Worm (Caenorhabditis elegans) whole organism, L3 larva: ENCODE data around the gene hum-2.
A peak's percentile ranks its signal among the peaks of the same experiment; 100 is the strongest.

Experiments
- R02D3.7 ChIP-seq: fragments of 150-350 bp; optimal IDR thresholded peaks from 2 replicates; lab custom pipeline; 2014; ENCODE audit warnings: missing biosample characterization, missing genetic modification characterization
- aly-2 ChIP-seq: fragments of 150-350 bp; optimal IDR thresholded peaks from 2 replicates; lab custom pipeline; 2014; ENCODE audit warnings: missing biosample characterization, missing genetic modification characterization
- ama-1 ChIP-seq: fragments of 150-350 bp; optimal IDR thresholded peaks from 2 replicates; lab custom pipeline; 2018
- ceh-28 ChIP-seq: fragments of 150-350 bp; optimal IDR thresholded peaks from 2 replicates; lab custom pipeline; 2014; ENCODE audit warnings: missing biosample characterization, missing genetic modification reagents, missing genetic modification characterization
- ceh-9 ChIP-seq: sonication (generic microtip); optimal IDR thresholded peaks from 2 replicates; lab custom pipeline; 2018; ENCODE audit warnings: missing biosample characterization, missing genetic modification characterization
- daf-12 ChIP-seq: fragments of 150-350 bp; optimal IDR thresholded peaks from 2 replicates; lab custom pipeline; 2014; ENCODE audit warnings: missing biosample characterization, missing genetic modification reagents, missing genetic modification characterization
- egl-5 ChIP-seq: fragments of 150-350 bp; optimal IDR thresholded peaks from 2 replicates; lab custom pipeline; 2017; ENCODE audit warnings: missing biosample characterization, missing genetic modification reagents, missing genetic modification characterization, inconsistent platforms
- elt-1 ChIP-seq: fragments of 150-350 bp; optimal IDR thresholded peaks from 2 replicates; lab custom pipeline; 2014; ENCODE audit warnings: missing biosample characterization, missing genetic modification characterization
- elt-2 ChIP-seq: sonication (generic microtip); optimal IDR thresholded peaks from 2 replicates; lab custom pipeline; 2016; ENCODE audit warnings: missing genetic modification reagents, mild to moderate bottlenecking, missing genetic modification characterization, missing compliant biosample characterization
- elt-3 ChIP-seq, 3 experiments: fragments of 150-350 bp in 1 of 3; sonication (generic microtip) in 2 of 3; optimal IDR thresholded peaks; 2 replicates in 2 of 3; 4 replicates in 1 of 3; lab custom pipeline; 2014 to 2017; ENCODE audit warnings: missing biosample characterization in 3 of 3, missing genetic modification characterization in 3 of 3
- eor-1 ChIP-seq, 2 experiments: fragments of 150-350 bp; optimal IDR thresholded peaks; 2 replicates each; lab custom pipeline; 2014 to 2018; ENCODE audit warnings: missing biosample characterization in 2 of 2, missing genetic modification characterization in 2 of 2
- fkh-10 ChIP-seq: sonication (generic microtip); optimal IDR thresholded peaks from 2 replicates; lab custom pipeline; 2017; ENCODE audit warnings: missing biosample characterization, missing genetic modification reagents, missing genetic modification characterization
- fos-1 ChIP-seq: fragments of 150-350 bp; optimal IDR thresholded peaks from 2 replicates; lab custom pipeline; 2014; ENCODE audit warnings: missing biosample characterization, missing genetic modification characterization
- jun-1 ChIP-seq: fragments of 150-350 bp; optimal IDR thresholded peaks from 2 replicates; lab custom pipeline; 2014; ENCODE audit warnings: missing biosample characterization, missing genetic modification reagents, missing genetic modification characterization
- lin-15B ChIP-seq: fragments of 150-350 bp; optimal IDR thresholded peaks from 2 replicates; lab custom pipeline; 2014; ENCODE audit warnings: missing biosample characterization, missing genetic modification characterization
- lsy-12 ChIP-seq: sonication (generic microtip); optimal IDR thresholded peaks from 2 replicates; lab custom pipeline; 2016; ENCODE audit warnings: mild to moderate bottlenecking, missing genetic modification characterization, missing compliant biosample characterization
- nfya-1 ChIP-seq: sonication (generic microtip); optimal IDR thresholded peaks from 2 replicates; lab custom pipeline; 2017; ENCODE audit warnings: missing genetic modification characterization, mild to moderate bottlenecking, missing compliant biosample characterization, antibody characterized with exemption, moderate library complexity; ENCODE audit not compliant: insufficient read depth
- nhr-11 ChIP-seq: fragments of 150-350 bp; optimal IDR thresholded peaks from 2 replicates; lab custom pipeline; 2014; ENCODE audit warnings: missing biosample characterization, missing genetic modification characterization
- nhr-12 ChIP-seq: fragments of 150-350 bp; optimal IDR thresholded peaks from 2 replicates; lab custom pipeline; 2014; ENCODE audit warnings: missing biosample characterization, missing genetic modification characterization
- nhr-23 ChIP-seq: fragments of 150-350 bp; optimal IDR thresholded peaks from 2 replicates; lab custom pipeline; 2014; ENCODE audit warnings: missing biosample characterization, missing genetic modification reagents, missing genetic modification characterization
- nhr-237 ChIP-seq: fragments of 150-350 bp; optimal IDR thresholded peaks from 2 replicates; lab custom pipeline; 2014; ENCODE audit warnings: missing biosample characterization, missing genetic modification characterization
- nhr-67 ChIP-seq: fragments of 150-350 bp; optimal IDR thresholded peaks from 2 replicates; lab custom pipeline; 2014; ENCODE audit warnings: missing biosample characterization, missing genetic modification characterization
- nhr-76 ChIP-seq: fragments of 150-350 bp; sonication (generic microtip); optimal IDR thresholded peaks from 5 replicates; lab custom pipeline; 2014; ENCODE audit warnings: missing biosample characterization, missing genetic modification characterization
- pqm-1 ChIP-seq: fragments of 150-350 bp; optimal IDR thresholded peaks from 2 replicates; lab custom pipeline; 2017; ENCODE audit warnings: missing biosample characterization, missing genetic modification characterization, inconsistent platforms
- sea-2 ChIP-seq: fragments of 150-350 bp; sonication (generic microtip); optimal IDR thresholded peaks from 4 replicates; lab custom pipeline; 2014; ENCODE audit warnings: missing biosample characterization, missing genetic modification reagents, missing genetic modification characterization
- skn-1 ChIP-seq: fragments of 150-350 bp; optimal IDR thresholded peaks from 2 replicates; lab custom pipeline; 2014; ENCODE audit warnings: missing biosample characterization, missing genetic modification characterization
- snpc-4 ChIP-seq: fragments of 150-350 bp; optimal IDR thresholded peaks from 2 replicates; lab custom pipeline; 2014; ENCODE audit warnings: missing biosample characterization, missing genetic modification characterization
- unc-39 ChIP-seq: sonication (generic microtip); optimal IDR thresholded peaks from 4 replicates; lab custom pipeline; 2017; ENCODE audit warnings: missing biosample characterization, missing genetic modification characterization
- zag-1 ChIP-seq: fragments of 150-350 bp; optimal IDR thresholded peaks from 2 replicates; lab custom pipeline; 2014; ENCODE audit warnings: missing biosample characterization, missing genetic modification characterization
- ztf-11 ChIP-seq: fragments of 150-350 bp; optimal IDR thresholded peaks from 2 replicates; lab custom pipeline; 2014; ENCODE audit warnings: missing biosample characterization, missing genetic modification characterization

Gene hum-2

ce11 chrV:9352947-9353346 lies 33.0 kb upstream of the hum-2 start, which contains the start of gene srx-46:
TSS of gene srx-46 (plus strand) at chrV:9353247.
- no peak for TF ChIP-seq elt-3 (tag; optimal IDR thresholded peaks at IDR 0.05; lab: Kevin White, UChicago)
- no peak for TF ChIP-seq elt-1
- no peak for TF ChIP-seq nfya-1 (tag; lab: Kevin White, UChicago)
- no peak for TF ChIP-seq lin-15B
- no peak for TF ChIP-seq ztf-11 (tag; lab: Kevin White, UChicago)
- no peak for TF ChIP-seq nhr-67

DNA sequence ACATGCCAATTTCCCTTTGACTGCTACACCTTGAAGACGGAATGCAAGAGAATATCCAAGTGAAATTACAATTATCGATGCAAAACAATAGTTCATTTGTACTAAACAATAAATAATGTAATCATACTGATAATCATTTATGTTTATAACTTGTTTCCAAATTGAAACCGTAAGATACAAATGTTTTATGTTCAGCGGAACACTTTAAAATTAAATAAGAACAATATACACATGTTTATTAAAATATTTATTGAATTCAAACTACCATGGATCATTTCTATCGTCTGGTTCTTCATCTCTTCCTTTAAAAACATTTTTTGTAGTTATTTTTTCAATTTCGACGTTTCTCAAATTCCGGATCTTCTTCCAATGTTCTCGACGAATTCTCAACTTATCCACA lies 30.6 kb upstream of the hum-2 start, which contains the start of gene ttr-40:
TSS of gene ttr-40 (minus strand) at position 101 of the 400 bp plus-strand sequence.
- TF ChIP-seq unc-39 (tag; lab: Kevin White, UChicago) (no peak), fos-1 (tag; lab: Kevin White, UChicago) (no peak), nhr-11 (tag; lab: Kevin White, UChicago) (no peak), fkh-10 (no peak), R02D3.7 (tag; lab: Kevin White, UChicago) (no peak), ceh-28 (tag; lab: Kevin White, UChicago) (no peak), nfya-1 (tag; lab: Kevin White, UChicago) (no peak), sea-2 (GFP tag; lab: Kevin White, UChicago) (no peak), nhr-12 (no peak), snpc-4 (tag; lab: Kevin White, UChicago) (no peak), eor-1 (tag; optimal IDR thresholded peaks at IDR 0.05; lab: Kevin White, UChicago) (no peak), zag-1 (tag; lab: Kevin White, UChicago) (no peak), jun-1 (tag; lab: Kevin White, UChicago) (no peak), ama-1 (lab: Kevin White, UChicago) (no peak), pqm-1 (no peak), nhr-76 (tag; lab: Kevin White, UChicago) (no peak), nhr-23 (tag; lab: Kevin White, UChicago) (no peak), aly-2 (tag; lab: Kevin White, UChicago) (no peak)
- TF ChIP-seq, all 47 proteins: peak for 0

DNA sequence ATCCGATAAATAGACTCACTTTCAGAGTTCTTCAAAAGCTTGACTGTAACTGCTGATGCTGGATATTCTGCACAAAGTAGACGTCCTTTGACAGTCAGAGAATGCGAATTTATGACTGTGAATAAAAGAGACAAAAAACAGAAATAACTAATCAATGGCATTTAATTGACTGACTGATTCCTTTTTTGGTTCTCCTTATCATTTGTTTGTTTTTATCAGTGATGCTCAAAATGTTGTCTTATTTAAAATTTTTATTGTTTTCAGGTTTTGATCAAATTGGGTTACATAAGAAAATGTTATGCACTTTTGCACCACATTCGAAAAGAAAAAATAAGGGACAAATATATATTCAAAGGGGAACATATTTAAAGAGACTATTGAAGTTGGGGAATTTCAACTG lies 29.6 kb upstream of the hum-2 start, which contains the start of gene ttr-49:
TSS of gene ttr-49 (minus strand) at position 171 of the 400 bp plus-strand sequence.
- TF ChIP-seq nhr-237 (no peak), pqm-1 (peak; percentile 24), elt-2 (peak; percentile 64)

- TF ChIP-seq daf-12 (no peak), lsy-12 (tag; lab: Kevin White, UChicago) (no peak), jun-1 (tag; lab: Kevin White, UChicago) (no peak), ztf-11 (tag; lab: Kevin White, UChicago) (no peak), ceh-9 (no peak)
- TF ChIP-seq, all 47 proteins: peak for 0
Measured at ce11 chrV:9359674-9360073, 26.3 kb upstream of the hum-2 start, which contains the start of gene gpa-3. TSS of gene gpa-3 (minus strand) at chrV:9359774.

DNA sequence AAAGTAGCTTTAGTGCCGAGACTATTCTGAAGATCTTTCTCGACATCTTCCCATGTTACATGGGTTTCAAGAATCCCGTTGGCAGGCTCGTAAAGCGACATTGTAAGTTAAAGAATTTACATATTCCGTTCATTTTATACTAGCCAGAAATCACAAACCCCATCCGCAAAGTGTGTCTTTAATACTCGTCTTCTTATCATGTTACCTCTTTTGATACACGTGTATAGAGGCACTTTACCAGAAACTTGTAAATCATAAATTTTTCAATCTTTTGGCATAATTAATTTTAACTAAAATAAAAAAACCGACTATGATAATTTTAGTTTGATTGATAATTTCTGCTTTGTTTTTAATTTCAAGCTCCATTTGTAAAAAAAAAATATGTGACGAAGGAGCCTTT lies 15.0 kb upstream of the hum-2 start, which contains the start of gene E02C12.6:
TSS of gene E02C12.6 (minus strand) at position 101 of the 400 bp plus-strand sequence.
- no peak for TF ChIP-seq egl-5 (tag; lab: Kevin White, UChicago)
- TF ChIP-seq jun-1 (tag; lab: Kevin White, UChicago): no peak
- TF ChIP-seq zag-1 (tag; lab: Kevin White, UChicago): no peak

- TF ChIP-seq elt-2 (peak; percentile 85), aly-2 (tag; lab: Kevin White, UChicago) (no peak), pqm-1 (peak; percentile 75)
Measured at ce11 chrV:9373473-9373872, 12.5 kb upstream of the hum-2 start, which contains the start of gene E02C12.8. TSS of gene E02C12.8 (minus strand) at chrV:9373613.

DNA sequence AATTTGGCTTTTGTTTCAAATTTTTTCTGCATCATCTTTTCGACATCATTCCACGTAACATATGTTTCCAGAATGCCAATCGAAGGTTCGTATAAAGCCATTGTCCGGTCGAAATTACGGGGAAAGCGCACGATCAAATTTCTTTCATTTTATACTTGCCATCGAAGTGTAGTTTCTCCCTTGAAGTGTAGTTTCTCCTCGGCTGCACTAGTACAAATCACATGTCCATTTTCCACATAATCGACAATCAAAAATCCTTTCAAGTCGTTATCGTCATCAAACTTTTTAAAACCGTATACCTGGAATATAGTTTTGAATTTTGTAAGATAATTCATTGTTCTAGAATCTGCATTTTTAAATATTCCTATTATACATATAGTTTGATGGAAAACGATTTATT lies 10.6 kb upstream of the hum-2 start, which contains the start of gene E02C12.9:
TSS of gene E02C12.9 (minus strand) at position 101 of the 400 bp plus-strand sequence.
- TF ChIP-seq skn-1 (tag; lab: Kevin White, UChicago): no peak
